Fruit fly (Drosophila melanogaster) whole organism: ENCODE data around the gene Pxn.

Experiments
- CG8478 ChIP-seq: fragments of >200 bp; optimal IDR thresholded peaks from 2 replicates; lab custom pipeline; 2018; ENCODE audit warnings: inconsistent platforms
- Dll ChIP-seq: fragments of >200 bp; optimal IDR thresholded peaks from 2 replicates; lab custom pipeline; 2017
- EcR ChIP-seq, 2 experiments: fragments of >200 bp; optimal IDR thresholded peaks; 2 replicates each; lab custom pipeline; 2017; ENCODE audit warnings: missing biosample characterization in 2 of 2, missing genetic modification characterization in 2 of 2, missing genetic modification reagents in 2 of 2
- psq ChIP-seq: fragments of >200 bp; optimal IDR thresholded peaks from 2 replicates; lab custom pipeline; 2017
- usp ChIP-seq: fragments of >200 bp; optimal IDR thresholded peaks from 2 replicates; lab custom pipeline; 2017; ENCODE audit warnings: missing biosample characterization, missing genetic modification characterization, mixed read lengths

DNA sequence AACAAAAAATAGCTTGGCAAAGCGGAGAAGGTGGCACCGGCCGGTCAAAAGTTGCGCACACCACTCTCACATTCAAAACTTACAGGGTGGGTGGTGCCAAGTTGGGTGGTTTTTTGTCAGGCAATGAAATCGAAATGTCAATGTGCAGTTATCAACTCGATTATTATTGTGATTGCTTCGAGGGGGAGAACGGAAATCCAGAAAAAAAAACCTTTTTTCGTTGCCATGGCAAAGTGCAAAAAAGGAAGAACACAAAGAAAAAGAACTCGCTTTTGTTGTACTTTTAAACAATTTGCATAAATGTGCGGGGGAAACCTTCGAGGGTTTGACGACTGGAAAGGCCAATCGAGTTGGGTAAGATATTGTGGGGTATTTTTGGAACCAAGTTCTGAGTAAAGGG lies 45.0 kb downstream of the Pxn start:
- TF ChIP-seq psq (no peak), usp (GFP tag; lab: Kevin White, UChicago) (no peak), EcR (GFP tag; optimal IDR thresholded peaks at IDR 0.05; lab: Kevin White, UChicago) (no peak), Dll (lab: Kevin White, UChicago) (no peak), CG8478 (lab: Kevin White, UChicago) (no peak)
